Fruit fly (Drosophila melanogaster) whole organism, embryonic: ENCODE results near the gene CG7685.
A peak's percentile ranks its signal among the peaks of the same experiment; 100 is the strongest.

ENCODE experiments used
- Abd-B ChIP-seq: fragments of 200-800 bp; sonication (Bioruptor generic); optimal IDR thresholded peaks from 2 replicates; lab custom pipeline; 2018; ENCODE audit warnings: missing biosample characterization, mild to moderate bottlenecking, missing genetic modification characterization, moderate library complexity
- B-H2 ChIP-seq: fragments of 200-800 bp; sonication (Bioruptor generic); optimal IDR thresholded peaks from 2 replicates; lab custom pipeline; 2018; ENCODE audit warnings: missing biosample characterization, mild to moderate bottlenecking, missing genetic modification characterization
- CG10565 ChIP-seq: fragments of 200-800 bp; sonication (Bioruptor generic); optimal IDR thresholded peaks from 3 replicates; lab custom pipeline; 2016; ENCODE audit warnings: missing biosample characterization, mild to moderate bottlenecking, missing genetic modification characterization
- CG16863 ChIP-seq: fragments of 200-800 bp; sonication (Bioruptor generic); optimal IDR thresholded peaks from 3 replicates; lab custom pipeline; 2016; ENCODE audit warnings: missing biosample characterization, missing genetic modification characterization
- CG17568 ChIP-seq: fragments of 200-800 bp; sonication (Bioruptor generic); optimal IDR thresholded peaks from 2 replicates; lab custom pipeline; 2018; ENCODE audit warnings: missing biosample characterization, mild to moderate bottlenecking, missing genetic modification characterization, moderate library complexity
- CG3065 ChIP-seq: fragments of 200-800 bp; sonication (Bioruptor generic); optimal IDR thresholded peaks from 2 replicates; lab custom pipeline; 2016; ENCODE audit warnings: missing biosample characterization, missing genetic modification characterization
- CG31441 ChIP-seq: fragments of 200-800 bp; sonication (Bioruptor generic); IDR thresholded peaks from 2 replicates; pipeline ENCODE4 v1.3.6; 2022; ENCODE audit warnings: missing biosample characterization, missing genetic modification characterization
- CG32767 ChIP-seq: fragments of 200-800 bp; sonication (Bioruptor generic); IDR thresholded peaks from 2 replicates; pipeline ENCODE4 v1.3.6; 2022; ENCODE audit warnings: missing biosample characterization, missing genetic modification characterization
- CG3847 ChIP-seq: fragments of 200-800 bp; sonication (Bioruptor generic); IDR thresholded peaks from 2 replicates; pipeline ENCODE4 v1.3.6; 2022; ENCODE audit warnings: missing biosample characterization, missing genetic modification characterization
- CG4404 ChIP-seq: fragments of 200-800 bp; sonication (Bioruptor generic); IDR thresholded peaks from 2 replicates; pipeline ENCODE4 v1.3.6; 2022; ENCODE audit warnings: missing biosample characterization, missing genetic modification characterization
- CG5953 ChIP-seq: fragments of 200-800 bp; sonication (Bioruptor generic); IDR thresholded peaks from 2 replicates; pipeline ENCODE4 v1.3.6; 2022; ENCODE audit warnings: missing biosample characterization, missing genetic modification characterization
- CG6765 ChIP-seq: fragments of 200-800 bp; sonication (Bioruptor generic); optimal IDR thresholded peaks from 3 replicates; lab custom pipeline; 2017; ENCODE audit warnings: missing biosample characterization, mild to moderate bottlenecking, missing genetic modification characterization
- CG7745 ChIP-seq: fragments of 200-800 bp; sonication (Bioruptor generic); optimal IDR thresholded peaks from 2 replicates; lab custom pipeline; 2018; ENCODE audit warnings: missing biosample characterization, mild to moderate bottlenecking, missing genetic modification characterization, moderate library complexity
- CG8089 ChIP-seq: fragments of 200-800 bp; sonication (Bioruptor generic); optimal IDR thresholded peaks from 3 replicates; lab custom pipeline; 2016; ENCODE audit warnings: missing biosample characterization, missing genetic modification characterization
- CG8478 ChIP-seq: fragments of >200 bp; optimal IDR thresholded peaks from 2 replicates; lab custom pipeline; 2018
- CG9876 ChIP-seq: fragments of 200-800 bp; sonication (Bioruptor generic); optimal IDR thresholded peaks from 2 replicates; lab custom pipeline; 2016; ENCODE audit warnings: missing biosample characterization, missing genetic modification characterization
- Elba2 ChIP-seq: fragments of 200-800 bp; sonication (Bioruptor generic); optimal IDR thresholded peaks from 3 replicates; lab custom pipeline; 2016; ENCODE audit warnings: missing biosample characterization, missing genetic modification characterization
- HHEX ChIP-seq: fragments of 200-800 bp; sonication (Bioruptor generic); optimal IDR thresholded peaks from 3 replicates; lab custom pipeline; 2017; ENCODE audit warnings: missing biosample characterization, mild to moderate bottlenecking, missing genetic modification characterization, missing genetic modification reagents
- HLH54F ChIP-seq: fragments of 200-800 bp; sonication (Bioruptor generic); optimal IDR thresholded peaks from 3 replicates; lab custom pipeline; 2016; ENCODE audit warnings: missing biosample characterization, missing genetic modification characterization
- NFAT ChIP-seq: fragments of 200-800 bp; sonication (Bioruptor generic); IDR thresholded peaks from 2 replicates; pipeline ENCODE4 v1.3.6; 2022; ENCODE audit warnings: missing biosample characterization, missing genetic modification characterization
- NK7.1 ChIP-seq: fragments of 200-800 bp; sonication (Bioruptor generic); optimal IDR thresholded peaks from 3 replicates; lab custom pipeline; 2016; ENCODE audit warnings: missing biosample characterization, missing genetic modification characterization
- NfI ChIP-seq: fragments of 200-800 bp; sonication (Bioruptor generic); optimal IDR thresholded peaks from 3 replicates; lab custom pipeline; 2018; ENCODE audit warnings: missing biosample characterization, mild to moderate bottlenecking, missing genetic modification characterization, moderate library complexity
- Optix ChIP-seq: fragments of 200-800 bp; sonication (Bioruptor generic); IDR thresholded peaks from 3 replicates; pipeline ENCODE4 v1.3.6; 2022; ENCODE audit warnings: missing biosample characterization, missing genetic modification characterization
- Sox100B ChIP-seq: fragments of 200-800 bp; sonication (Bioruptor generic); optimal IDR thresholded peaks from 3 replicates; lab custom pipeline; 2018; ENCODE audit warnings: missing biosample characterization, mild to moderate bottlenecking, missing genetic modification characterization
- Sry-δ ChIP-seq: fragments of 200-800 bp; sonication (Bioruptor generic); optimal IDR thresholded peaks from 2 replicates; lab custom pipeline; 2016; ENCODE audit warnings: missing biosample characterization, missing genetic modification characterization
- amos ChIP-seq: fragments of 200-800 bp; sonication (Bioruptor generic); IDR thresholded peaks from 2 replicates; pipeline ENCODE4 v1.3.6; 2022; ENCODE audit warnings: missing biosample characterization, missing genetic modification characterization; ENCODE audit not compliant: partially characterized antibody
- ap ChIP-seq: fragments of 200-800 bp; sonication (Bioruptor generic); IDR thresholded peaks from 2 replicates; pipeline ENCODE4 v1.3.6; 2022; ENCODE audit warnings: missing biosample characterization, missing genetic modification characterization
- ash1 ChIP-seq: fragments of 200-800 bp; sonication (Bioruptor generic); optimal IDR thresholded peaks from 2 replicates; lab custom pipeline; 2018; ENCODE audit warnings: missing biosample characterization, mild to moderate bottlenecking, missing genetic modification characterization
- az2 ChIP-seq: fragments of 200-800 bp; sonication (Bioruptor generic); optimal IDR thresholded peaks from 3 replicates; lab custom pipeline; 2016; ENCODE audit warnings: missing biosample characterization, missing genetic modification characterization
- bigmax ChIP-seq: fragments of 200-800 bp; sonication (Bioruptor generic); optimal IDR thresholded peaks from 2 replicates; lab custom pipeline; 2018; ENCODE audit warnings: missing biosample characterization, mild to moderate bottlenecking, missing genetic modification characterization
- bowl ChIP-seq: fragments of 200-800 bp; sonication (Bioruptor generic); IDR thresholded peaks from 2 replicates; pipeline ENCODE4 v1.3.6; 2022; ENCODE audit warnings: missing biosample characterization, missing genetic modification characterization
- cas ChIP-seq: fragments of 200-800 bp; sonication (Bioruptor generic); IDR thresholded peaks from 2 replicates; pipeline ENCODE4 v1.3.6; 2022; ENCODE audit warnings: missing biosample characterization, missing genetic modification characterization
- cato ChIP-seq: fragments of 200-800 bp; sonication (Bioruptor generic); optimal IDR thresholded peaks from 2 replicates; lab custom pipeline; 2016; ENCODE audit warnings: missing biosample characterization, missing genetic modification characterization, borderline replicate concordance
- cwo ChIP-seq: fragments of 200-800 bp; sonication (Bioruptor generic); optimal IDR thresholded peaks from 3 replicates; lab custom pipeline; 2017; ENCODE audit warnings: missing biosample characterization, missing genetic modification characterization, mild to moderate bottlenecking, moderate library complexity, missing genetic modification reagents
- dati ChIP-seq: fragments of 200-800 bp; sonication (Bioruptor generic); IDR thresholded peaks from 2 replicates; pipeline ENCODE4 v1.3.6; 2022; ENCODE audit warnings: missing biosample characterization, missing genetic modification characterization
- fd64A ChIP-seq: fragments of 200-800 bp; sonication (Bioruptor generic); optimal IDR thresholded peaks from 3 replicates; lab custom pipeline; 2018; ENCODE audit warnings: missing biosample characterization, mild to moderate bottlenecking, missing genetic modification characterization
- grn ChIP-seq: fragments of 200-800 bp; sonication (Bioruptor generic); optimal IDR thresholded peaks from 3 replicates; lab custom pipeline; 2017; ENCODE audit warnings: missing biosample characterization, missing genetic modification characterization
- gro ChIP-seq: fragments of 200-800 bp; sonication (Bioruptor generic); optimal IDR thresholded peaks from 2 replicates; lab custom pipeline; 2016; ENCODE audit warnings: missing biosample characterization, missing genetic modification characterization
- hb ChIP-seq: fragments of 200-800 bp; sonication (Bioruptor generic); IDR thresholded peaks from 3 replicates; pipeline ENCODE4 v1.3.6; 2022; ENCODE audit warnings: missing biosample characterization, missing genetic modification characterization; ENCODE audit not compliant: partially characterized antibody
- kay ChIP-seq: fragments of 200-800 bp; sonication (Bioruptor generic); optimal IDR thresholded peaks from 2 replicates; lab custom pipeline; 2016; ENCODE audit warnings: missing biosample characterization, missing genetic modification characterization
- lov ChIP-seq, 2 experiments: fragments of 200-800 bp in 1 of 2; fragments of >200 bp in 1 of 2; sonication (Bioruptor generic) in 1 of 2; IDR thresholded peaks in 1 of 2; optimal IDR thresholded peaks in 1 of 2; 2 replicates in 1 of 2; 3 replicates in 1 of 2; pipeline versions ENCODE4 v1.3.6 to Lab custom; 2017 to 2022; ENCODE audit warnings: missing biosample characterization in 1 of 2, missing genetic modification characterization in 1 of 2
- luna ChIP-seq: fragments of 200-800 bp; sonication (Bioruptor generic); optimal IDR thresholded peaks from 2 replicates; lab custom pipeline; 2016; ENCODE audit warnings: missing biosample characterization, missing genetic modification characterization
- p53 ChIP-seq: fragments of 200-800 bp; sonication (Bioruptor generic); optimal IDR thresholded peaks from 2 replicates; lab custom pipeline; 2016; ENCODE audit warnings: missing biosample characterization, missing genetic modification characterization
- pho ChIP-seq: fragments of 200-800 bp; sonication (Bioruptor generic); optimal IDR thresholded peaks from 2 replicates; lab custom pipeline; 2016; ENCODE audit warnings: missing biosample characterization, missing genetic modification characterization
- slp2 ChIP-seq: fragments of 200-800 bp; sonication (Bioruptor generic); optimal IDR thresholded peaks from 2 replicates; lab custom pipeline; 2016; ENCODE audit warnings: missing biosample characterization, missing genetic modification characterization
- sqz ChIP-seq: fragments of 200-800 bp; sonication (Bioruptor generic); optimal IDR thresholded peaks from 3 replicates; lab custom pipeline; 2018; ENCODE audit warnings: missing biosample characterization, mild to moderate bottlenecking, missing genetic modification characterization
- sr ChIP-seq: fragments of 200-800 bp; sonication (Bioruptor generic); IDR thresholded peaks from 3 replicates; pipeline ENCODE4 v1.3.6; 2022; ENCODE audit warnings: missing biosample characterization, missing genetic modification characterization
- trem ChIP-seq: fragments of 200-800 bp; optimal IDR thresholded peaks from 3 replicates; lab custom pipeline; 2019; ENCODE audit warnings: missing biosample characterization, mild to moderate bottlenecking, missing genetic modification characterization, moderate library complexity
- zfh1 ChIP-seq: fragments of 200-800 bp; sonication (Bioruptor generic); IDR thresholded peaks from 3 replicates; pipeline ENCODE4 v1.3.6; 2022; ENCODE audit warnings: missing biosample characterization, missing genetic modification characterization

The CG7685 gene

dm6 chr3R:18402549-18403429 is 2.0 kb upstream of the CG7685 start, which contains the start of the genes Wdr37 and koko (continued):
- TF ChIP-seq sr (GFP tag; lab: Robert Waterston, UW) (peak; percentile 50; the same call in 1 of the 3 replicates), CG9876 (GFP tag; lab: Kevin White, UChicago) (peak; percentile 42), zfh1 (no peak; the same call in none of the 3 replicates), B-H2 (GFP tag; lab: Kevin White, UChicago) (peak; percentile 94), Sry-δ (GFP tag; lab: Kevin White, UChicago) (peak; percentile 51), Elba2 (GFP tag; lab: Kevin White, UChicago) (peak; percentile 92), HHEX (GFP tag; lab: Kevin White, UChicago) (peak; percentile 91), cato (peak; percentile 94), pho (GFP tag; lab: Kevin White, UChicago) (peak; percentile 79), gro (GFP tag; lab: Kevin White, UChicago) (peak; percentile 49), CG17568 (GFP tag; lab: Kevin White, UChicago) (no peak), slp2 (peak; percentile 45), CG32767 (GFP tag; lab: Robert Waterston, UW) (peak; percentile 99), NK7.1 (peak; percentile 11), ash1 (peak; percentile 3), dati (GFP tag; lab: Robert Waterston, UW) (peak; percentile 82; the same call in 1 of the 2 replicates), fd64A (GFP tag; lab: Kevin White, UChicago) (peak; percentile 19), CG4404 (GFP tag; lab: Robert Waterston, UW) (peak; percentile 98), CG3065 (peak; percentile 90), CG10565 (GFP tag; lab: Kevin White, UChicago) (peak; percentile 56), CG5953 (GFP tag; lab: Robert Waterston, UW) (peak; percentile 88), cwo (GFP tag; lab: Kevin White, UChicago) (peak; percentile 93), CG6765 (GFP tag; lab: Kevin White, UChicago) (peak; percentile 92), p53 (GFP tag; lab: Kevin White, UChicago) (peak; percentile 46), lov (optimal IDR thresholded peaks at IDR 0.05; lab: Kevin White, UChicago) (no peak), lov (GFP tag; IDR thresholded peaks at IDR 0.05; lab: Robert Waterston, UW) (peak; percentile 88; the same call in 2 of the 3 replicates), CG8478 (lab: Kevin White, UChicago) (no peak), sqz (peak; percentile 93), hb (no peak), amos (GFP tag; lab: Robert Waterston, UW) (peak; percentile 62), cas (GFP tag; lab: Robert Waterston, UW) (peak; percentile 94), HLH54F (peak; percentile 61), kay (GFP tag; lab: Kevin White, UChicago) (peak; percentile 94), luna (GFP tag; lab: Kevin White, UChicago) (peak; percentile 28), trem (tag; lab: Kevin White, UChicago) (peak; percentile 94), Optix (peak; percentile 87), bowl (GFP tag; lab: Robert Waterston, UW) (peak; percentile 91), bigmax (GFP tag; lab: Kevin White, UChicago) (no peak), az2 (GFP tag; lab: Kevin White, UChicago) (peak; percentile 97), Sox100B (peak; percentile 98), NFAT (GFP tag; lab: Robert Waterston, UW) (peak; percentile 93), ap (peak; percentile 98), CG31441 (GFP tag; lab: Robert Waterston, UW) (peak; percentile 99), CG8089 (peak; percentile 65), CG16863 (GFP tag; lab: Kevin White, UChicago) (peak; percentile 83), CG7745 (tag; lab: Kevin White, UChicago) (peak; percentile 31), grn (peak; percentile 72), Abd-B (peak; percentile 98), NfI (GFP tag; lab: Kevin White, UChicago) (peak; percentile 90), CG3847 (GFP tag; lab: Robert Waterston, UW) (peak; percentile 98)
